Worm (Caenorhabditis elegans) whole organism, late embryonic: ENCODE measurements around the gene C44C10.12.

ENCODE experiments used
- ceh-14 ChIP-seq: sonication (generic microtip); optimal IDR thresholded peaks from 2 replicates; lab custom pipeline; 2016; ENCODE audit warnings: missing genotype, missing genetic modification characterization, missing compliant biosample characterization
- ceh-30 ChIP-seq: fragments of 150-350 bp; optimal IDR thresholded peaks from 2 replicates; lab custom pipeline; 2014; ENCODE audit warnings: missing biosample characterization, missing genetic modification characterization
- ceh-48 ChIP-seq: sonication (generic microtip); optimal IDR thresholded peaks from 2 replicates; lab custom pipeline; 2016; ENCODE audit warnings: missing genetic modification characterization, inconsistent platforms, missing compliant biosample characterization
- che-1 ChIP-seq: sonication (generic microtip); optimal IDR thresholded peaks from 2 replicates; lab custom pipeline; 2016; ENCODE audit warnings: mild to moderate bottlenecking, missing genetic modification characterization, missing compliant biosample characterization
- hlh-30 ChIP-seq: sonication (generic microtip); optimal IDR thresholded peaks from 2 replicates; lab custom pipeline; 2017; ENCODE audit warnings: antibody characterized with exemption, missing genetic modification characterization, missing compliant biosample characterization; ENCODE audit not compliant: insufficient read depth
- lin-11 ChIP-seq: fragments of 200-800 bp; sonication (Bioruptor generic); optimal IDR thresholded peaks from 2 replicates; lab custom pipeline; 2018; ENCODE audit warnings: mild to moderate bottlenecking, missing genetic modification characterization, missing compliant biosample characterization
- nhr-11 ChIP-seq: fragments of 150-350 bp; optimal IDR thresholded peaks from 2 replicates; lab custom pipeline; 2014; ENCODE audit warnings: missing biosample characterization, missing genetic modification characterization
- npax-4 ChIP-seq: sonication (generic microtip); optimal IDR thresholded peaks from 2 replicates; lab custom pipeline; 2016; ENCODE audit warnings: missing genetic modification characterization, missing compliant biosample characterization
- pha-4 ChIP-seq: fragments of 150-350 bp; optimal IDR thresholded peaks from 2 replicates; lab custom pipeline; 2018; ENCODE audit warnings: missing biosample characterization, missing genetic modification reagents, missing genetic modification characterization
- pqm-1 ChIP-seq: sonication (generic microtip); optimal IDR thresholded peaks from 2 replicates; lab custom pipeline; 2016; ENCODE audit warnings: missing genetic modification characterization, missing compliant biosample characterization
- sox-4 ChIP-seq: sonication (generic microtip); optimal IDR thresholded peaks from 2 replicates; lab custom pipeline; 2017; ENCODE audit warnings: mild to moderate bottlenecking, missing genetic modification characterization, inconsistent platforms, missing compliant biosample characterization
- tbx-2 ChIP-seq: sonication (generic microtip); optimal IDR thresholded peaks from 2 replicates; lab custom pipeline; 2016; ENCODE audit warnings: missing genetic modification characterization, missing compliant biosample characterization
- unc-55 ChIP-seq: sonication (generic microtip); optimal IDR thresholded peaks from 2 replicates; lab custom pipeline; 2017; ENCODE audit warnings: missing biosample characterization, missing genetic modification reagents, missing genetic modification characterization

DNA sequence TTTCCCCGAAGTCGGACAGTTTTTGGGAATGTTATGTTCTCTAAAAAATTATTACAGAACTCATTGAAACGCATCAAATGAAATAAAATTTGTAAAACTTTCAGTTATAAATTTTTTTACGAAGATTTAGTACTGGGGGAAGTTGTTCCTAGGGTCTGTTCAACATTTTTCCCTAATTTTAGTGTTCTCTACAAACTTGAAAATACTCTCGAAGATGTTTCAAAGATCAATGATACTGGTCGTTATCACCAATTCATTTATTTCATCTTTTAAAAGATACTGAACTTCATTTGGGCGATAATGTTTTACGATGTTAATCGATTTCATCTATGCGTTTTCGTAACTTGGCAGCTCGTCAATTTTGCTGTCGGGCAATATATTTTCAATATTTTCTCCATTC is 5.4 kb downstream of the C44C10.12 start, which contains the start of gene C44C10.3:
- TF ChIP-seq unc-55 (GFP tag; lab: Kevin White, UChicago) = no peak
- TF ChIP-seq ceh-30 (tag; lab: Kevin White, UChicago) = no peak
- no peak for TF ChIP-seq lin-11 (tag; lab: Kevin White, UChicago)
- TF ChIP-seq hlh-30 (tag; lab: Kevin White, UChicago) = no peak
- TF ChIP-seq tbx-2 = no peak
- no peak for TF ChIP-seq sox-4
- no peak for TF ChIP-seq ceh-14 (tag; lab: Kevin White, UChicago)
- TF ChIP-seq nhr-11 (tag; lab: Kevin White, UChicago) = no peak
- TF ChIP-seq pha-4 (tag; lab: Kevin White, UChicago) = no peak
- TF ChIP-seq pqm-1 (tag; lab: Kevin White, UChicago) = no peak
- TF ChIP-seq npax-4 = no peak
- no peak for TF ChIP-seq ceh-48 (tag; lab: Kevin White, UChicago)
- no peak for TF ChIP-seq che-1
